Worm (Caenorhabditis elegans) whole organism, midembryonic: ENCODE results near the gene srw-39.

Experiments
- T22C8.4 ChIP-seq: fragments of 200-800 bp; sonication (Bioruptor generic); IDR thresholded peaks from 2 replicates; pipeline ENCODE4 v1.3.6; 2022; ENCODE audit warnings: missing genetic modification characterization, missing compliant biosample characterization
- cog-1 ChIP-seq: sonication (generic microtip); optimal IDR thresholded peaks from 2 replicates; lab custom pipeline; 2016; ENCODE audit warnings: missing genetic modification characterization, missing compliant biosample characterization
- flt-1 ChIP-seq: fragments of 200-800 bp; sonication (Bioruptor generic); IDR thresholded peaks from 2 replicates; pipeline ENCODE4 v1.3.6; 2022; ENCODE audit warnings: missing genetic modification characterization, missing compliant biosample characterization
- klf-2 ChIP-seq: fragments of 200-800 bp; sonication (Bioruptor generic); conservative IDR thresholded peaks from 2 replicates; pipeline ENCODE4 v1.3.6; 2022; ENCODE audit warnings: missing genetic modification reagents, missing genetic modification characterization, missing compliant biosample characterization
- med-1 ChIP-seq: sonication (generic microtip); optimal IDR thresholded peaks from 2 replicates; lab custom pipeline; 2017; ENCODE audit warnings: missing genetic modification characterization, mild to moderate bottlenecking, missing compliant biosample characterization, antibody characterized with exemption, missing genetic modification reagents; ENCODE audit not compliant: insufficient read depth
- ztf-23 ChIP-seq: fragments of 200-800 bp; sonication (Bioruptor generic); IDR thresholded peaks from 2 replicates; pipeline ENCODE4 v1.3.6; 2022; ENCODE audit warnings: missing genetic modification reagents, missing genetic modification characterization, missing compliant biosample characterization

ce11 chrV:20120623-20121165 lies 51.1 kb downstream of the srw-39 start, which contains the start of gene ncx-1:
- TF ChIP-seq T22C8.4 (GFP tag; lab: Robert Waterston, UW) (no peak), cog-1 (tag; lab: Kevin White, UChicago) (no peak), klf-2 (no peak), med-1 (GFP tag; lab: Kevin White, UChicago) (no peak), ztf-23 (GFP tag; lab: Robert Waterston, UW) (no peak), flt-1 (GFP tag; lab: Robert Waterston, UW) (no peak)
